Worm (Caenorhabditis elegans) whole organism, L2 larva: ENCODE data around the gene swm-1.

Source experiments
- F13H6.1 ChIP-seq: sonication (generic microtip); optimal IDR thresholded peaks from 2 replicates; lab custom pipeline; 2016; ENCODE audit warnings: missing genetic modification characterization, missing compliant biosample characterization
- R02D3.7 ChIP-seq: fragments of 150-350 bp; optimal IDR thresholded peaks from 2 replicates; lab custom pipeline; 2014; ENCODE audit warnings: missing biosample characterization, missing genetic modification characterization
- Y55F3AM.14 ChIP-seq: fragments of 200-800 bp; sonication (Bioruptor generic); optimal IDR thresholded peaks from 2 replicates; lab custom pipeline; 2018; ENCODE audit warnings: mild to moderate bottlenecking, missing genetic modification characterization, missing compliant biosample characterization
- ZK546.5 ChIP-seq: sonication (generic microtip); optimal IDR thresholded peaks from 2 replicates; lab custom pipeline; 2017; ENCODE audit warnings: missing biosample characterization, missing genetic modification characterization
- aly-2 ChIP-seq: fragments of 150-350 bp; optimal IDR thresholded peaks from 2 replicates; lab custom pipeline; 2014; ENCODE audit warnings: missing biosample characterization, missing genetic modification characterization
- blmp-1 ChIP-seq: sonication (generic microtip); optimal IDR thresholded peaks from 2 replicates; lab custom pipeline; 2017; ENCODE audit warnings: missing genetic modification characterization, mild to moderate bottlenecking, missing compliant biosample characterization, antibody characterized with exemption, moderate library complexity; ENCODE audit not compliant: insufficient read depth
- ceh-16 ChIP-seq: fragments of 150-350 bp; optimal IDR thresholded peaks from 2 replicates; lab custom pipeline; 2014; ENCODE audit warnings: missing biosample characterization, missing genetic modification characterization
- ceh-82 ChIP-seq: fragments of 150-350 bp; optimal IDR thresholded peaks from 2 replicates; lab custom pipeline; 2014; ENCODE audit warnings: missing biosample characterization, missing genetic modification characterization
- egl-27 ChIP-seq: sonication (generic microtip); optimal IDR thresholded peaks from 3 replicates; lab custom pipeline; 2017; ENCODE audit warnings: missing biosample characterization, missing genetic modification reagents, missing genetic modification characterization
- elt-1 ChIP-seq: fragments of 150-350 bp; optimal IDR thresholded peaks from 2 replicates; lab custom pipeline; 2014; ENCODE audit warnings: missing biosample characterization, missing genetic modification characterization
- fos-1 ChIP-seq: fragments of 150-350 bp; optimal IDR thresholded peaks from 2 replicates; lab custom pipeline; 2014; ENCODE audit warnings: missing biosample characterization, missing genetic modification characterization
- lin-11 ChIP-seq: fragments of 150-350 bp; sonication (generic microtip); optimal IDR thresholded peaks from 2 replicates; lab custom pipeline; 2014; ENCODE audit warnings: missing biosample characterization, missing genetic modification characterization, inconsistent platforms, mixed read lengths
- lin-13 ChIP-seq: fragments of 150-350 bp; optimal IDR thresholded peaks from 2 replicates; lab custom pipeline; 2014; ENCODE audit warnings: missing biosample characterization, missing genetic modification reagents, missing genetic modification characterization
- lsy-2 ChIP-seq, 2 experiments: fragments of 150-350 bp in 1 of 2; sonication (generic microtip) in 1 of 2; optimal IDR thresholded peaks; 2 replicates each; lab custom pipeline; 2014 to 2017; ENCODE audit warnings: missing biosample characterization in 2 of 2, missing genetic modification characterization in 2 of 2
- mab-5 ChIP-seq: fragments of 150-350 bp; optimal IDR thresholded peaks from 2 replicates; lab custom pipeline; 2014; ENCODE audit warnings: missing biosample characterization, missing genetic modification characterization
- mbf-1 ChIP-seq: sonication (generic microtip); optimal IDR thresholded peaks from 2 replicates; lab custom pipeline; 2017; ENCODE audit warnings: missing biosample characterization, missing genetic modification characterization
- mdl-1 ChIP-seq, 2 experiments: fragments of 150-350 bp in 1 of 2; sonication (generic microtip) in 1 of 2; optimal IDR thresholded peaks; 2 replicates each; lab custom pipeline; 2017; ENCODE audit warnings: missing biosample characterization in 2 of 2, missing genetic modification characterization in 2 of 2
- nhr-10 ChIP-seq: sonication (generic microtip); optimal IDR thresholded peaks from 2 replicates; lab custom pipeline; 2017; ENCODE audit warnings: missing biosample characterization, missing genetic modification characterization
- nhr-11 ChIP-seq: fragments of 150-350 bp; optimal IDR thresholded peaks from 2 replicates; lab custom pipeline; 2014; ENCODE audit warnings: missing biosample characterization, missing genetic modification characterization
- nhr-12 ChIP-seq: fragments of 150-350 bp; optimal IDR thresholded peaks from 2 replicates; lab custom pipeline; 2014; ENCODE audit warnings: missing biosample characterization, missing genetic modification characterization
- nhr-21 ChIP-seq: fragments of 150-350 bp; optimal IDR thresholded peaks from 2 replicates; lab custom pipeline; 2014; ENCODE audit warnings: missing biosample characterization, missing genetic modification characterization
- nhr-23 ChIP-seq: fragments of 150-350 bp; optimal IDR thresholded peaks from 2 replicates; lab custom pipeline; 2014; ENCODE audit warnings: missing biosample characterization, missing genetic modification reagents, missing genetic modification characterization
- nhr-237 ChIP-seq: fragments of 150-350 bp; optimal IDR thresholded peaks from 2 replicates; lab custom pipeline; 2014; ENCODE audit warnings: missing biosample characterization, missing genetic modification characterization
- nhr-25 ChIP-seq: fragments of 150-350 bp; sonication (generic microtip); optimal IDR thresholded peaks from 3 replicates; lab custom pipeline; 2014; ENCODE audit warnings: missing biosample characterization, missing genetic modification characterization
- nhr-6 ChIP-seq: fragments of 150-350 bp; optimal IDR thresholded peaks from 2 replicates; lab custom pipeline; 2014; ENCODE audit warnings: missing biosample characterization, missing genetic modification characterization
- peb-1 ChIP-seq: fragments of 150-350 bp; optimal IDR thresholded peaks from 2 replicates; lab custom pipeline; 2014; ENCODE audit warnings: missing biosample characterization, missing genetic modification characterization
- sem-4 ChIP-seq: fragments of 150-350 bp; optimal IDR thresholded peaks from 2 replicates; lab custom pipeline; 2014; ENCODE audit warnings: missing biosample characterization, missing genetic modification reagents, missing genetic modification characterization
- skn-1 ChIP-seq: sonication (generic microtip); optimal IDR thresholded peaks from 2 replicates; lab custom pipeline; 2017; ENCODE audit warnings: missing biosample characterization, missing genetic modification characterization
- sma-3 ChIP-seq: sonication (generic microtip); optimal IDR thresholded peaks from 2 replicates; lab custom pipeline; 2016; ENCODE audit warnings: missing genetic modification reagents, missing genetic modification characterization, missing compliant biosample characterization
- sma-9 ChIP-seq, 2 experiments: fragments of 150-350 bp in 1 of 2; sonication (generic microtip) in 1 of 2; optimal IDR thresholded peaks; 2 replicates each; lab custom pipeline; 2014 to 2016; ENCODE audit warnings: missing genetic modification characterization in 2 of 2, mild to moderate bottlenecking in 1 of 2, missing biosample characterization in 1 of 2, missing compliant biosample characterization in 1 of 2, missing genetic modification reagents in 1 of 2, moderate library complexity in 1 of 2
- snpc-4 ChIP-seq: fragments of 150-350 bp; optimal IDR thresholded peaks from 2 replicates; lab custom pipeline; 2014; ENCODE audit warnings: missing biosample characterization, missing genetic modification characterization
- zag-1 ChIP-seq: fragments of 150-350 bp; optimal IDR thresholded peaks from 2 replicates; lab custom pipeline; 2014; ENCODE audit warnings: missing biosample characterization, missing genetic modification characterization
- ztf-11 ChIP-seq: sonication (generic microtip); optimal IDR thresholded peaks from 2 replicates; lab custom pipeline; 2017; ENCODE audit warnings: missing biosample characterization, missing genetic modification characterization
- ztf-4 ChIP-seq: fragments of 150-350 bp; optimal IDR thresholded peaks from 2 replicates; lab custom pipeline; 2014; ENCODE audit warnings: missing biosample characterization, missing genetic modification characterization

Gene swm-1

ce11 chrV:9015540-9015939 is 39.1 kb downstream of the swm-1 start, which contains the start of gene srt-18:
Gene srt-18, minus strand, starts transcription at chrV:9015640.
- TF ChIP-seq nhr-11: no peak
- TF ChIP-seq mbf-1 (tag; lab: Kevin White, UChicago): no peak
- TF ChIP-seq nhr-237: no peak
- no peak for TF ChIP-seq F13H6.1 (tag; lab: Kevin White, UChicago)
- no peak for TF ChIP-seq fos-1 (tag; lab: Kevin White, UChicago)
- no peak for TF ChIP-seq R02D3.7 (tag; lab: Kevin White, UChicago)
- TF ChIP-seq sem-4 (tag; lab: Kevin White, UChicago): no peak
- no peak for TF ChIP-seq nhr-25 (tag; lab: Kevin White, UChicago)
- no peak for TF ChIP-seq sma-3 (GFP tag; lab: Kevin White, UChicago)
- no peak for TF ChIP-seq nhr-12 (tag; lab: Kevin White, UChicago)
- no peak for TF ChIP-seq mdl-1 (tag; optimal IDR thresholded peaks at IDR 0.05; lab: Kevin White, UChicago)
- TF ChIP-seq ceh-82 (tag; lab: Kevin White, UChicago): no peak
- no peak for TF ChIP-seq egl-27 (tag; lab: Kevin White, UChicago)
- TF ChIP-seq nhr-21 (tag; lab: Kevin White, UChicago): no peak
- TF ChIP-seq lin-13 (GFP tag; lab: Kevin White, UChicago): no peak

DNA sequence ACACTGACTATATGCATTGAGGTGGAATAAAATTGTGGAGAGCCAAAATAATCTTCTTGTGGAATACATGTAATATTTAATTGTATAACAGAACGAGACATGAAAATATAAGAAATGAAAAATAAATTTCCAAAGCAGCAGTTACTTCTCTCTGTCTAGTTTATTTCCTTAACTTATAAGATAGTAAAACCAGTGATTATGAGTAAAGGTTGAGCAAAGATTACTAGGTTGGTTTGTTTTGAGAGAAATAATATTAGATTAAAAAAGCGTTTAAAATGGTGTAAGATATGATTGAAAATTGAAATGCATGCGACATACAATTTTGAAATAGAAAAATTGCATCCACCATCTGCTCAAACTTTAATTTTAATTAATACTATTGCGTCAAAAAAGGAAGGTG is 40.9 kb downstream of the swm-1 start, which contains the start of gene srh-201:
Gene srh-201 (minus strand): TSS at position 101 of the 400 bp plus-strand sequence.
- TF ChIP-seq nhr-6 (tag; lab: Kevin White, UChicago): no peak
- TF ChIP-seq nhr-10 (tag; lab: Kevin White, UChicago): no peak
- TF ChIP-seq elt-1 (tag; lab: Kevin White, UChicago): no peak
- no peak for TF ChIP-seq lin-11 (tag; lab: Kevin White, UChicago)
- no peak for TF ChIP-seq sma-3 (GFP tag; lab: Kevin White, UChicago)
- no peak for TF ChIP-seq ztf-11 (tag; lab: Kevin White, UChicago)
- TF ChIP-seq zag-1 (tag; lab: Kevin White, UChicago): no peak
- no peak for TF ChIP-seq peb-1
- no peak for TF ChIP-seq sem-4 (tag; lab: Kevin White, UChicago)
- no peak for TF ChIP-seq ztf-4 (tag; lab: Kevin White, UChicago)
- no peak for TF ChIP-seq nhr-25 (tag; lab: Kevin White, UChicago)
- no peak for TF ChIP-seq lin-13 (GFP tag; lab: Kevin White, UChicago)
- TF ChIP-seq lsy-2 (tag; optimal IDR thresholded peaks at IDR 0.05; lab: Kevin White, UChicago): no peak
- TF ChIP-seq ceh-16: no peak
- no peak for TF ChIP-seq nhr-12 (tag; lab: Kevin White, UChicago)
- TF ChIP-seq Y55F3AM.14 (GFP tag; lab: Kevin White, UChicago): no peak
- no peak for TF ChIP-seq nhr-11

DNA sequence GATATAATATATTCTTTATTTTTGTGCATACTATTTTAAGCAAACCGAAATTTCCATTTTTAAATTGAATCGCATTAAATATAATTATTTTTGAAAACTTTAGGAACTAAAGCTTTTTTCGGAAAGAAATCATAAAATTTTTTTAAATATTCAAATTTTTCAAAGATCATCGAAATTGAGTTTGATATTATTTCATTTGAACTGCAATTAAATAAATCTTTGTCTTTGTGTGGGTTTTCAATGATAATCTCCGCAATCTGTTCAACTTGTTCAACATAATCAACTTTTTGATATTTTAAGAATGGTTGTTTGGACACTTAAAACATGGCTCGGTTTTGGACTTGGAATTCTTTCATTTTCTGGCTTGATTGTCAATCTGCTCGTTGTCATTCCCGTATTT is 45.5 kb downstream of the swm-1 start, which contains the start of gene srx-2:
Gene srx-2 (plus strand): TSS at position 301 of the 400 bp plus-strand sequence.
- TF ChIP-seq mab-5 (tag; lab: Kevin White, UChicago) (no peak), ZK546.5 (tag; lab: Kevin White, UChicago) (no peak), sem-4 (tag; lab: Kevin White, UChicago) (no peak), skn-1 (tag; lab: Kevin White, UChicago) (no peak), nhr-23 (tag; lab: Kevin White, UChicago) (no peak), peb-1 (no peak)

DNA sequence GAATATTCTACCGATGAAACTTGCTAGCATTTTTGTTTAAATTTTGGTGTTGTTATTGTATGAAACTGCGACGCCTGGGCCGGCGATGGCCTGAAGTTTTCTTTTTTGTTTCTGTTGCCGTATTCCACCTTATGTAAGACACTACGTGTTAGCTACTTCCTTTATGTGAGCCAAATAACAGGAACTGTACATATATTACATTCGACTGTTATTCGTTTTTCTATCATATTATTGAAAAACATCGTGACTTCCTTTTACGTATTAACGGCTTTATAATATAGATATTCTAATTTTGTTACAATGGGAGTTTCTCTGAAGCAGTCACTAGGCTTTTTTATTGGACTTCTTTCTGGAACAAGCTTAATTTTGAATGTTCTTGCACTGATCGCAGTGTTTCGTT is 49.4 kb downstream of the swm-1 start, which contains the start of gene srx-3:
Gene srx-3 (plus strand): TSS at position 301 of the 400 bp plus-strand sequence.
- TF ChIP-seq nhr-11 (no peak), Y55F3AM.14 (GFP tag; lab: Kevin White, UChicago) (no peak), F13H6.1 (tag; lab: Kevin White, UChicago) (no peak), blmp-1 (tag; lab: Kevin White, UChicago) (no peak), zag-1 (tag; lab: Kevin White, UChicago) (no peak), nhr-21 (tag; lab: Kevin White, UChicago) (no peak), mbf-1 (tag; lab: Kevin White, UChicago) (no peak), mab-5 (tag; lab: Kevin White, UChicago) (no peak), nhr-10 (tag; lab: Kevin White, UChicago) (no peak), aly-2 (no peak), sma-9 (GFP tag; optimal IDR thresholded peaks at IDR 0.05; lab: Kevin White, UChicago) (no peak), sma-9 (tag; optimal IDR thresholded peaks at IDR 0.05; lab: Kevin White, UChicago) (no peak), ceh-82 (tag; lab: Kevin White, UChicago) (no peak), snpc-4 (tag; lab: Kevin White, UChicago) (no peak)
